Fruit fly (Drosophila melanogaster): ENCODE results near the gene Imp.

- TF ChIP-seq Mnt (GFP tag; optimal IDR thresholded peaks at IDR 0.05) (no peak), Crg-1 (GFP tag; optimal IDR thresholded peaks at IDR 0.05) (no peak), ovo (GFP tag; optimal IDR thresholded peaks at IDR 0.05) (no peak), CG12768 (GFP tag; optimal IDR thresholded peaks at IDR 0.05) (no peak), CG7101 (tag; optimal IDR thresholded peaks at IDR 0.05) (no peak), CG33017 (tag; optimal IDR thresholded peaks at IDR 0.05) (no peak), CG1620 (GFP tag; optimal IDR thresholded peaks at IDR 0.05) (no peak), bab1 (GFP tag; optimal IDR thresholded peaks at IDR 0.05) (no peak), CG7045 (GFP tag; optimal IDR thresholded peaks at IDR 0.05) (no peak), pad (GFP tag; optimal IDR thresholded peaks at IDR 0.05) (no peak), toe (GFP tag; optimal IDR thresholded peaks at IDR 0.05) (no peak), cic (GFP tag; optimal IDR thresholded peaks at IDR 0.05) (no peak), CG5204 (GFP tag; optimal IDR thresholded peaks at IDR 0.05) (no peak), kay (GFP tag; ENCODE audit: borderline replicate concordance) (no peak)
These were observed 72.3 kb downstream of the Imp start for dm6 chrX:10751777-10752176.

Measured in whole organism, adult.